Worm (Caenorhabditis elegans): ENCODE data around the gene F59B2.9.

F59B2.9 gene

ce11 chrIII:8974835-8975234 is 37.4 kb downstream of the F59B2.9 start (continued):
- TF ChIP-seq sptf-2 (GFP tag; optimal IDR thresholded peaks at IDR 0.05) (no peak), F39B2.1 (GFP tag; IDR thresholded peaks at IDR 0.05) (no peak), ceh-58 (GFP tag; IDR thresholded peaks at IDR 0.05) (no peak), ztf-3 (GFP tag; optimal IDR thresholded peaks at IDR 0.05) (no peak), hmg-20 (GFP tag; IDR thresholded peaks at IDR 0.05) (no peak), egl-44 (GFP tag; IDR thresholded peaks at IDR 0.05) (no peak)

ce11 chrIII:8973826-8974225 is 38.4 kb downstream of the F59B2.9 start, which contains the start of gene R08D7.5:
Gene R08D7.5 (plus strand): TSS chrIII:8974126.
- TF ChIP-seq sptf-2 (GFP tag; optimal IDR thresholded peaks at IDR 0.05) (no peak), him-1 (tag; optimal IDR thresholded peaks at IDR 0.05) (no peak), hmg-1.2 (GFP tag; IDR thresholded peaks at IDR 0.05) (no peak), mel-28 (tag; optimal IDR thresholded peaks at IDR 0.05; ENCODE audit: borderline replicate concordance) (no peak), lsl-1 (GFP tag; optimal IDR thresholded peaks at IDR 0.05) (no peak), F57C9.4 (tag; optimal IDR thresholded peaks at IDR 0.05) (no peak), sdz-38 (tag; optimal IDR thresholded peaks at IDR 0.05) (no peak), ztf-3 (GFP tag; optimal IDR thresholded peaks at IDR 0.05) (no peak), hlh-12 (tag; optimal IDR thresholded peaks at IDR 0.05) (no peak), F10E7.11 (tag; optimal IDR thresholded peaks at IDR 0.05) (no peak), pbrm-1 (GFP tag; IDR thresholded peaks at IDR 0.05) (no peak), let-607 (tag; optimal IDR thresholded peaks at IDR 0.05) (no peak), Y56A3A.18 (GFP tag; IDR thresholded peaks at IDR 0.05) (no peak), rec-8 (tag; optimal IDR thresholded peaks at IDR 0.05) (no peak), F52B5.7 (tag; optimal IDR thresholded peaks at IDR 0.05) (no peak), unc-62 (GFP tag; optimal IDR thresholded peaks at IDR 0.05) (no peak)

ce11 chrIII:8973163-8973562 is 39.0 kb downstream of the F59B2.9 start:
- TF ChIP-seq B0019.2 (GFP tag; conservative IDR thresholded peaks at IDR 0.05) (no peak), ceh-27 (GFP tag; optimal IDR thresholded peaks at IDR 0.05) (peak; percentile 55)

- TF ChIP-seq nfyb-1 (GFP tag; IDR thresholded peaks at IDR 0.05) (no peak), F33H1.4 (GFP tag; IDR thresholded peaks at IDR 0.05) (peak; percentile 48), F57C9.4 (tag; optimal IDR thresholded peaks at IDR 0.05) (no peak), efl-1 (GFP tag; optimal IDR thresholded peaks at IDR 0.05) (peak; percentile 3), ztf-18 (tag; optimal IDR thresholded peaks at IDR 0.05) (peak; percentile 96), let-607 (tag; optimal IDR thresholded peaks at IDR 0.05) (peak in 1 of 2 experiments; percentile 30), snpc-1.3 (tag; optimal IDR thresholded peaks at IDR 0.05; ENCODE audit: insufficient read depth) (peak; percentile 33), nfya-1 (tag; optimal IDR thresholded peaks at IDR 0.05; ENCODE audit: borderline replicate concordance, insufficient read depth) (no peak), madf-6 (GFP tag; IDR thresholded peaks at IDR 0.05) (peak; percentile 38; the same call in 1 of the 2 replicates), tbp1 (GFP tag; optimal IDR thresholded peaks at IDR 0.05) (peak; percentile 37), Y95B8A.8 (GFP tag; IDR thresholded peaks at IDR 0.05) (0 out of 2 replicates have a peak, but pooled peaks have one; percentile 15), cebp-1 (GFP tag; IDR thresholded peaks at IDR 0.05) (no peak), cebp-1 (tag; optimal IDR thresholded peaks at IDR 0.05) (peak; percentile 51), mcd-1 (GFP tag; IDR thresholded peaks at IDR 0.05) (peak; percentile 42), ZK185.1 (tag; optimal IDR thresholded peaks at IDR 0.05; ENCODE audit: poor library complexity, severe bottlenecking) (no peak), dpl-1 (GFP tag; optimal IDR thresholded peaks at IDR 0.05) (peak; percentile 33), lsl-1 (GFP tag; optimal IDR thresholded peaks at IDR 0.05) (peak; percentile 50), F23B12.7 (tag; optimal IDR thresholded peaks at IDR 0.05; ENCODE audit: insufficient read depth) (peak; percentile 30), D2030.7 (GFP tag; IDR thresholded peaks at IDR 0.05) (peak; percentile 25; the same call in 1 of the 2 replicates), athp-1 (tag; optimal IDR thresholded peaks at IDR 0.05) (no peak), nhr-80 (tag; optimal IDR thresholded peaks at IDR 0.05) (peak; percentile 29), F49E8.2 (tag; optimal IDR thresholded peaks at IDR 0.05; ENCODE audit: insufficient read depth) (peak; percentile 6), lin-40 (tag; optimal IDR thresholded peaks at IDR 0.05) (peak; percentile 38)
These were observed 40.8 kb downstream of the F59B2.9 start, which contains the start of the genes eif-3.D and R08D7.4 for ce11 chrIII:8971255-8972020. Gene eif-3.D (minus strand): TSS chrIII:8971578. Gene R08D7.4 (plus strand): TSS chrIII:8971892.

Measured in whole organism, young adult.